Worm (Caenorhabditis elegans): ENCODE data around the gene lin-12.

Gene lin-12

ce11 chrIII:9101212-9101611 is 29.9 kb upstream of the lin-12 start, which contains the start of gene ZK507.1:
TSS of gene ZK507.1 (minus strand) at chrIII:9101312.
- TF ChIP-seq lin-15B (tag; optimal IDR thresholded peaks at IDR 0.05), result no peak
- TF ChIP-seq daf-12 (tag; optimal IDR thresholded peaks at IDR 0.05), result no peak

ce11 chrIII:9091392-9092291 is 20.4 kb upstream of the lin-12 start, which contains the start of gene glp-1:
TSS of gene glp-1 (plus strand) at chrIII:9092241.
- TF ChIP-seq egl-5 (tag; optimal IDR thresholded peaks at IDR 0.05), result peak; percentile 68
- TF ChIP-seq nhr-76 (tag; optimal IDR thresholded peaks at IDR 0.05), result no peak
- no peak for TF ChIP-seq R02D3.7 (tag; optimal IDR thresholded peaks at IDR 0.05)

- TF ChIP-seq pha-4 (tag; optimal IDR thresholded peaks at IDR 0.05) (no peak), lin-15B (tag; optimal IDR thresholded peaks at IDR 0.05) (peak; percentile 45), ceh-82 (tag; optimal IDR thresholded peaks at IDR 0.05) (no peak)
Measured at ce11 chrIII:9089325-9089823, 18.1 kb upstream of the lin-12 start, which contains the start of the genes mccc-2 and mrpl-44. TSS of gene mccc-2 (minus strand) at chrIII:9089375. TSS of gene mrpl-44 (minus strand) at chrIII:9089375.

- TF ChIP-seq unc-62 (GFP tag; optimal IDR thresholded peaks at IDR 0.05) (peak; percentile 51), nfya-1 (tag; optimal IDR thresholded peaks at IDR 0.05; ENCODE audit: insufficient read depth) (peak; percentile 48), nhr-23 (tag; optimal IDR thresholded peaks at IDR 0.05) (no peak), lin-39 (tag; optimal IDR thresholded peaks at IDR 0.05) (peak; percentile 94), elt-1 (tag; optimal IDR thresholded peaks at IDR 0.05) (peak; percentile 15), sea-2 (GFP tag; optimal IDR thresholded peaks at IDR 0.05) (no peak), egl-5 (tag; optimal IDR thresholded peaks at IDR 0.05) (peak; percentile 53), nhr-11 (tag; optimal IDR thresholded peaks at IDR 0.05) (no peak), nhr-237 (tag; optimal IDR thresholded peaks at IDR 0.05) (no peak), ceh-28 (tag; optimal IDR thresholded peaks at IDR 0.05) (no peak)
Measured at ce11 chrIII:9084329-9084728, 13.1 kb upstream of the lin-12 start.

ce11 chrIII:9083118-9083517 is 11.8 kb upstream of the lin-12 start:
- TF ChIP-seq egl-5 (tag; optimal IDR thresholded peaks at IDR 0.05) (peak; percentile 72), ZK546.5 (tag; optimal IDR thresholded peaks at IDR 0.05) (no peak), fos-1 (tag; optimal IDR thresholded peaks at IDR 0.05) (no peak), nfya-1 (tag; optimal IDR thresholded peaks at IDR 0.05; ENCODE audit: insufficient read depth) (peak; percentile 15), jun-1 (tag; optimal IDR thresholded peaks at IDR 0.05) (no peak)

- TF ChIP-seq pha-4 (tag; optimal IDR thresholded peaks at IDR 0.05), result no peak
- no peak for TF ChIP-seq hmg-11 (tag; optimal IDR thresholded peaks at IDR 0.05)
- TF ChIP-seq fkh-2 (tag; optimal IDR thresholded peaks at IDR 0.05), result no peak
Measured at ce11 chrIII:9081763-9082162, 10.5 kb upstream of the lin-12 start, which contains the start of gene far-2. TSS of gene far-2 (plus strand) at chrIII:9081828.

ce11 chrIII:9081055-9081454 is 9.8 kb upstream of the lin-12 start, which contains the start of gene far-1:
TSS of gene far-1 (minus strand) at chrIII:9081179.
- TF ChIP-seq unc-62 (GFP tag; optimal IDR thresholded peaks at IDR 0.05) (no peak), nfya-1 (tag; optimal IDR thresholded peaks at IDR 0.05; ENCODE audit: insufficient read depth) (peak; percentile 31), R02D3.7 (tag; optimal IDR thresholded peaks at IDR 0.05) (no peak)

- TF ChIP-seq mml-1 (tag; optimal IDR thresholded peaks at IDR 0.05) (no peak), ama-1 (optimal IDR thresholded peaks at IDR 0.05) (peak; percentile 5), aly-2 (tag; optimal IDR thresholded peaks at IDR 0.05) (no peak), egl-5 (tag; optimal IDR thresholded peaks at IDR 0.05) (peak; percentile 74), nhr-28 (tag; optimal IDR thresholded peaks at IDR 0.05) (no peak), eor-1 (tag; optimal IDR thresholded peaks at IDR 0.05) (no peak), unc-39 (tag; optimal IDR thresholded peaks at IDR 0.05) (no peak), fkh-10 (GFP tag; optimal IDR thresholded peaks at IDR 0.05) (no peak), ceh-16 (tag; optimal IDR thresholded peaks at IDR 0.05) (no peak)
Measured at ce11 chrIII:9080127-9080526, 8.9 kb upstream of the lin-12 start.
